Worm (Caenorhabditis elegans) whole organism, young adult: ENCODE data around the gene clec-135.
A peak's percentile ranks its signal among the peaks of the same experiment; 100 is the strongest.

Source experiments
- B0019.2 ChIP-seq: fragments of 200-800 bp; sonication (Bioruptor generic); conservative IDR thresholded peaks from 2 replicates; pipeline ENCODE4 v1.3.6; 2022; ENCODE audit warnings: missing genetic modification reagents, missing genetic modification characterization, missing compliant biosample characterization
- B0261.1 ChIP-seq: sonication (generic microtip); optimal IDR thresholded peaks from 2 replicates; lab custom pipeline; 2016; ENCODE audit warnings: mild to moderate bottlenecking, missing genetic modification characterization, moderate library complexity, missing compliant biosample characterization
- F33H1.4 ChIP-seq: fragments of 200-800 bp; sonication (Bioruptor generic); IDR thresholded peaks from 2 replicates; pipeline ENCODE4 v1.3.6; 2022; ENCODE audit warnings: missing genetic modification reagents, missing genetic modification characterization, missing compliant biosample characterization
- T07F8.4 ChIP-seq: sonication (generic microtip); optimal IDR thresholded peaks from 2 replicates; lab custom pipeline; 2016; ENCODE audit warnings: mild to moderate bottlenecking, missing genetic modification characterization, moderate library complexity, missing compliant biosample characterization
- Y67H2A.10 ChIP-seq: fragments of 200-800 bp; sonication (Bioruptor generic); conservative IDR thresholded peaks from 2 replicates; pipeline ENCODE4 v1.3.6; 2022; ENCODE audit warnings: missing genetic modification reagents, missing genetic modification characterization, missing compliant biosample characterization
- Y95B8A.8 ChIP-seq: fragments of 200-800 bp; sonication (Bioruptor generic); IDR thresholded peaks from 2 replicates; pipeline ENCODE4 v1.3.6; 2022; ENCODE audit warnings: missing genetic modification reagents, missing genetic modification characterization, missing compliant biosample characterization
- ZK185.1 ChIP-seq: sonication (generic microtip); optimal IDR thresholded peaks from 2 replicates; lab custom pipeline; 2016; ENCODE audit warnings: mild to moderate bottlenecking, missing genetic modification characterization, missing compliant biosample characterization; ENCODE audit not compliant: poor library complexity, severe bottlenecking
- akir-1 ChIP-seq: fragments of 200-800 bp; sonication (Bioruptor generic); optimal IDR thresholded peaks from 2 replicates; lab custom pipeline; 2018; ENCODE audit warnings: mild to moderate bottlenecking, missing genetic modification characterization, moderate library complexity, missing compliant biosample characterization
- athp-1 ChIP-seq: sonication (generic microtip); optimal IDR thresholded peaks from 2 replicates; lab custom pipeline; 2017; ENCODE audit warnings: mild to moderate bottlenecking, missing genetic modification characterization, missing compliant biosample characterization
- ceh-27 ChIP-seq: fragments of 200-800 bp; sonication (Bioruptor generic); optimal IDR thresholded peaks from 2 replicates; lab custom pipeline; 2018; ENCODE audit warnings: mild to moderate bottlenecking, missing genetic modification characterization, moderate library complexity, missing compliant biosample characterization
- dox-1 ChIP-seq: fragments of 200-800 bp; sonication (Bioruptor generic); IDR thresholded peaks from 2 replicates; pipeline ENCODE4 v1.3.6; 2022; ENCODE audit warnings: missing genetic modification reagents, missing genetic modification characterization, missing compliant biosample characterization
- dpff-1 ChIP-seq: sonication (generic microtip); optimal IDR thresholded peaks from 2 replicates; lab custom pipeline; 2017; ENCODE audit warnings: mild to moderate bottlenecking, missing genetic modification characterization, missing compliant biosample characterization
- efl-1 ChIP-seq: fragments of 150-350 bp; optimal IDR thresholded peaks from 2 replicates; lab custom pipeline; 2014; ENCODE audit warnings: missing biosample characterization, missing genetic modification reagents, missing genetic modification characterization
- ekl-4 ChIP-seq: fragments of 200-800 bp; sonication (Bioruptor generic); IDR thresholded peaks from 2 replicates; pipeline ENCODE4 v1.3.6; 2022; ENCODE audit warnings: missing genetic modification reagents, missing genetic modification characterization, missing compliant biosample characterization
- him-1 ChIP-seq: sonication (generic microtip); optimal IDR thresholded peaks from 2 replicates; lab custom pipeline; 2016; ENCODE audit warnings: missing genotype, missing genetic modification reagents, missing genetic modification characterization, missing compliant biosample characterization
- hlh-12 ChIP-seq: sonication (generic microtip); optimal IDR thresholded peaks from 2 replicates; lab custom pipeline; 2016; ENCODE audit warnings: missing genetic modification characterization, missing compliant biosample characterization
- hlh-26 ChIP-seq: fragments of 200-800 bp; sonication (Bioruptor generic); conservative IDR thresholded peaks from 2 replicates; pipeline ENCODE4 v1.3.6; 2022; ENCODE audit warnings: missing genetic modification reagents, missing genetic modification characterization, missing compliant biosample characterization
- lag-1 ChIP-seq: fragments of 200-800 bp; sonication (Bioruptor generic); IDR thresholded peaks from 2 replicates; pipeline ENCODE4 v1.3.6; 2022; ENCODE audit warnings: missing genetic modification reagents, missing genetic modification characterization, missing compliant biosample characterization
- let-607 ChIP-seq, 2 experiments: fragments of 200-800 bp in 1 of 2; sonication (Bioruptor generic) in 1 of 2; sonication (generic microtip) in 1 of 2; optimal IDR thresholded peaks; 2 replicates each; lab custom pipeline; 2016 to 2018; ENCODE audit warnings: mild to moderate bottlenecking in 2 of 2, missing compliant biosample characterization in 2 of 2, missing genetic modification characterization in 2 of 2, moderate library complexity in 2 of 2, missing genotype in 1 of 2
- lin-35 ChIP-seq, 3 experiments: fragments of 150-350 bp in 2 of 3; sonication (generic microtip) in 1 of 3; optimal IDR thresholded peaks; 2 replicates each; lab custom pipeline; 2014 to 2018; ENCODE audit warnings: missing biosample characterization in 3 of 3, missing genetic modification characterization in 3 of 3, missing genetic modification reagents in 3 of 3
- lir-1 ChIP-seq: fragments of 200-800 bp; sonication (Bioruptor generic); conservative IDR thresholded peaks from 2 replicates; pipeline ENCODE4 v1.3.6; 2022; ENCODE audit warnings: missing genetic modification reagents, missing genetic modification characterization, missing compliant biosample characterization
- lsy-27 ChIP-seq: sonication (generic microtip); optimal IDR thresholded peaks from 2 replicates; lab custom pipeline; 2017; ENCODE audit warnings: missing genetic modification characterization, mild to moderate bottlenecking, missing compliant biosample characterization, antibody characterized with exemption, missing genotype, borderline replicate concordance; ENCODE audit not compliant: insufficient read depth
- mel-28 ChIP-seq: sonication (generic microtip); optimal IDR thresholded peaks from 2 replicates; lab custom pipeline; 2016; ENCODE audit warnings: borderline replicate concordance, mild to moderate bottlenecking, missing genetic modification characterization, missing compliant biosample characterization
- mes-4 ChIP-seq: sonication (generic microtip); optimal IDR thresholded peaks from 2 replicates; lab custom pipeline; 2016; ENCODE audit warnings: missing genotype, missing genetic modification characterization, missing compliant biosample characterization
- nfyb-1 ChIP-seq: fragments of 200-800 bp; sonication (Bioruptor generic); IDR thresholded peaks from 2 replicates; pipeline ENCODE4 v1.3.6; 2022; ENCODE audit warnings: missing genetic modification reagents, missing genetic modification characterization, missing compliant biosample characterization
- nhr-120 ChIP-seq: fragments of 200-800 bp; sonication (Bioruptor generic); IDR thresholded peaks from 2 replicates; pipeline ENCODE4 v1.3.6; 2022; ENCODE audit warnings: missing genetic modification characterization, missing compliant biosample characterization
- nhr-27 ChIP-seq: fragments of 200-800 bp; sonication (Bioruptor generic); optimal IDR thresholded peaks from 2 replicates; lab custom pipeline; 2018; ENCODE audit warnings: mild to moderate bottlenecking, missing genetic modification characterization, moderate library complexity, missing compliant biosample characterization
- nhr-80 ChIP-seq: sonication (generic microtip); optimal IDR thresholded peaks from 2 replicates; lab custom pipeline; 2016; ENCODE audit warnings: missing genetic modification characterization, missing compliant biosample characterization
- snpc-3.4 ChIP-seq: sonication (generic microtip); optimal IDR thresholded peaks from 2 replicates; lab custom pipeline; 2017; ENCODE audit warnings: missing genetic modification characterization, mild to moderate bottlenecking, missing compliant biosample characterization, antibody characterized with exemption, moderate library complexity, missing genotype, missing genetic modification reagents
- tbp1 ChIP-seq: fragments of 200-800 bp; sonication (Bioruptor generic); optimal IDR thresholded peaks from 2 replicates; lab custom pipeline; 2018; ENCODE audit warnings: mild to moderate bottlenecking, missing genetic modification characterization, missing compliant biosample characterization
- tbx-9 ChIP-seq: sonication (generic microtip); optimal IDR thresholded peaks from 2 replicates; lab custom pipeline; 2016; ENCODE audit warnings: borderline replicate concordance, missing genetic modification characterization, inconsistent platforms, missing compliant biosample characterization
- unc-62 ChIP-seq: fragments of 150-350 bp; optimal IDR thresholded peaks from 2 replicates; lab custom pipeline; 2014; ENCODE audit warnings: missing biosample characterization, missing genetic modification reagents, missing genetic modification characterization
- ztf-22 ChIP-seq: fragments of 200-800 bp; sonication (Bioruptor generic); optimal IDR thresholded peaks from 2 replicates; lab custom pipeline; 2018; ENCODE audit warnings: mild to moderate bottlenecking, missing genetic modification characterization, moderate library complexity, missing compliant biosample characterization

clec-135 gene

ce11 chrII:4297259-4297658 is 38.7 kb upstream of the clec-135 start:
- TF ChIP-seq nhr-80 (tag; lab: Kevin White, UChicago) (peak; percentile 35), efl-1 (GFP tag; lab: Kevin White, UChicago) (no peak), Y95B8A.8 (GFP tag; lab: Robert Waterston, UW) (0 out of 2 replicates have a peak, but pooled peaks have one; percentile 41), ekl-4 (GFP tag; lab: Robert Waterston, UW) (no peak), akir-1 (GFP tag; lab: Kevin White, UChicago) (no peak)

DNA sequence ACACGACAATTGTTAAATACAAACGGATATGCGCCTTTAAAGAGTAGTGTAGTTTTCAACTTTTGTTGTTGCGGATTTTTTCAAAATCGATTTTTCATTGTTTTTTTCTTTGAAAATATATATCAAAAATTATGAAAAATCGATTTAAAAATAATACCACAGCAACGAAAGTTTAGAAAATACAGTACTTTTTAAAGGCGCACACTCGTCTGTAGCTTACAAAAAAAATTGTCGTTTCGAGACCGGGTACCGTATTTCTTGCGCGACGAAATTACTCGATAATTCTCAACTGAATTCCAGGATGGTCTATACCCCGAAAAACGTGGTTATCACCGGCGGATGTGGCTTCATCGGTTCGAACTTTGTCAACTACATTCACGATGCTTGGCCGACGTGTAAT is 36.2 kb upstream of the clec-135 start, which contains the start of gene rml-4:
rml-4 (plus strand) TSS at position 301 of the 400 bp plus-strand sequence.
- TF ChIP-seq lir-1 (GFP tag; lab: Robert Waterston, UW) (no peak), lin-35 (GFP tag; optimal IDR thresholded peaks at IDR 0.05; lab: Kevin White, UChicago) (no peak), unc-62 (GFP tag; lab: Kevin White, UChicago) (no peak)

DNA sequence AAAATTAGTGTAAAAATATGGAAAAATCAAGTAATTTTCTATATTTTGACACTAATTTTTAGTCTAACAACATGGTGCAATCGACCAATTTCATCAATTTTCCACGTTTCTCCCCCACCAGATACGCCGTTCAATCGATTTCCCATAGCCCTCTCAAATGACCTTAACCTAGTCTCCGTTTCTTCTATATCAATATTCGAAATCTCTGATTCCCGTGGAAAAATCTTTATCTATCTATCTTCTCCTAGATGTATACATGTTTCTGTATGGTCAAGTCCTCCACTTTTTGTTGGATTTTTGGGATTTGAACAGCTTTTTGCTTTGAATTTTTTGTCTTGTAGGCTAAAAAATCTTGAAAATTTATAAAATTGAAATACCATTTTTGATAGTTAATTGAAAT is 35.6 kb upstream of the clec-135 start:
- TF ChIP-seq ceh-27 (GFP tag; lab: Kevin White, UChicago): no peak
- no peak for TF ChIP-seq F33H1.4
- no peak for TF ChIP-seq dox-1 (GFP tag; lab: Robert Waterston, UW)
- no peak for TF ChIP-seq hlh-12
- TF ChIP-seq nfyb-1 (GFP tag; lab: Robert Waterston, UW): no peak
- no peak for TF ChIP-seq athp-1
- no peak for TF ChIP-seq B0019.2 (GFP tag; lab: Robert Waterston, UW)
- no peak for TF ChIP-seq ztf-22 (GFP tag; lab: Kevin White, UChicago)
- TF ChIP-seq T07F8.4 (tag; lab: Kevin White, UChicago): no peak
- no peak for TF ChIP-seq mel-28
- no peak for TF ChIP-seq him-1 (tag; lab: Kevin White, UChicago)
- TF ChIP-seq mes-4 (tag; lab: Kevin White, UChicago): no peak
- TF ChIP-seq ZK185.1 (tag; lab: Kevin White, UChicago): no peak
- TF ChIP-seq lsy-27 (tag; lab: Kevin White, UChicago): no peak
- no peak for TF ChIP-seq dpff-1 (tag; lab: Kevin White, UChicago)
- TF ChIP-seq B0261.1 (tag; lab: Kevin White, UChicago): no peak
- no peak for TF ChIP-seq tbx-9 (tag; lab: Kevin White, UChicago)
- no peak for TF ChIP-seq nhr-27 (tag; lab: Kevin White, UChicago)
- TF ChIP-seq hlh-26 (GFP tag; lab: Robert Waterston, UW): no peak
- no peak for TF ChIP-seq lag-1 (GFP tag; lab: Robert Waterston, UW)
- TF ChIP-seq, all 124 proteins: peak for 0

- TF ChIP-seq Y67H2A.10 (no peak), snpc-3.4 (no peak), nhr-120 (GFP tag; lab: Robert Waterston, UW) (no peak), tbp1 (GFP tag; lab: Kevin White, UChicago) (no peak), let-607 (tag; optimal IDR thresholded peaks at IDR 0.05; lab: Kevin White, UChicago) (no peak), lsy-27 (tag; lab: Kevin White, UChicago) (no peak), akir-1 (GFP tag; lab: Kevin White, UChicago) (no peak)
Measured at ce11 chrII:4293027-4293522, 34.5 kb upstream of the clec-135 start.
